Worm (Caenorhabditis elegans): ENCODE results near the gene Y6G8.14.
A peak's percentile ranks its signal among the peaks of the same experiment; 100 is the strongest.

The Y6G8.14 gene

ce11 chrV:17659228-17659627, 45.1 kb upstream of the Y6G8.14 start, which contains the start of gene fbxa-108 (continued):
- TF ChIP-seq ztf-22 (GFP tag; optimal IDR thresholded peaks at IDR 0.05) (peak; percentile 79), cebp-2 (GFP tag; IDR thresholded peaks at IDR 0.05) (no peak), ceh-58 (GFP tag; IDR thresholded peaks at IDR 0.05) (no peak), pha-4 (tag; optimal IDR thresholded peaks at IDR 0.05) (peak; percentile 82), madf-10 (tag; optimal IDR thresholded peaks at IDR 0.05) (peak; percentile 33), ccch-3 (GFP tag; optimal IDR thresholded peaks at IDR 0.05) (no peak), lin-40 (tag; optimal IDR thresholded peaks at IDR 0.05) (no peak), nhr-90 (tag; optimal IDR thresholded peaks at IDR 0.05) (peak; percentile 59), hsf-1 (GFP tag; IDR thresholded peaks at IDR 0.05) (no peak), snpc-4 (GFP tag; optimal IDR thresholded peaks at IDR 0.05) (no peak), snpc-4 (tag; optimal IDR thresholded peaks at IDR 0.05) (peak in 3 of 4 experiments; percentile 45 to 71 (median 61)), nfyb-1 (GFP tag; IDR thresholded peaks at IDR 0.05) (peak; percentile 60; the same call in 1 of the 2 replicates), repo-1 (tag; optimal IDR thresholded peaks at IDR 0.05) (no peak), unc-62 (GFP tag; optimal IDR thresholded peaks at IDR 0.05) (peak; percentile 17), ceh-40 (GFP tag; IDR thresholded peaks at IDR 0.05) (no peak), mel-28 (tag; optimal IDR thresholded peaks at IDR 0.05; ENCODE audit: borderline replicate concordance) (no peak), tbx-9 (tag; optimal IDR thresholded peaks at IDR 0.05; ENCODE audit: borderline replicate concordance) (no peak), lin-54 (GFP tag; optimal IDR thresholded peaks at IDR 0.05) (no peak), F22D6.2 (tag; optimal IDR thresholded peaks at IDR 0.05) (peak; percentile 9), F39B2.1 (GFP tag; IDR thresholded peaks at IDR 0.05) (no peak), C06A6.2 (GFP tag; conservative IDR thresholded peaks at IDR 0.05) (no peak), attf-5 (GFP tag; optimal IDR thresholded peaks at IDR 0.05) (peak; percentile 13), mes-4 (tag; optimal IDR thresholded peaks at IDR 0.05) (no peak), ztf-28 (GFP tag; IDR thresholded peaks at IDR 0.05) (no peak), Y53F4B.3 (GFP tag; IDR thresholded peaks at IDR 0.05) (no peak), hlh-26 (GFP tag; conservative IDR thresholded peaks at IDR 0.05) (no peak), ets-4 (GFP tag; optimal IDR thresholded peaks at IDR 0.05) (peak; percentile 67), efl-1 (GFP tag; optimal IDR thresholded peaks at IDR 0.05) (no peak), xnd-1 (tag; optimal IDR thresholded peaks at IDR 0.05) (no peak), ztf-3 (GFP tag; optimal IDR thresholded peaks at IDR 0.05) (no peak), F55B11.4 (tag; optimal IDR thresholded peaks at IDR 0.05; ENCODE audit: borderline replicate concordance, insufficient read depth) (no peak), him-1 (tag; optimal IDR thresholded peaks at IDR 0.05) (no peak), egl-44 (GFP tag; IDR thresholded peaks at IDR 0.05) (0 out of 2 replicates have a peak, but pooled peaks have one; percentile 46), B0336.3 (GFP tag; IDR thresholded peaks at IDR 0.05) (peak; percentile 64), sdz-38 (tag; optimal IDR thresholded peaks at IDR 0.05) (no peak), rec-8 (tag; optimal IDR thresholded peaks at IDR 0.05) (no peak), rpc-1 (optimal IDR thresholded peaks at IDR 0.05) (no peak), rpc-1 (tag; optimal IDR thresholded peaks at IDR 0.05) (no peak), cebp-1 (GFP tag; IDR thresholded peaks at IDR 0.05) (peak; percentile 97), cebp-1 (tag; optimal IDR thresholded peaks at IDR 0.05) (peak; percentile 97)

- TF ChIP-seq madf-6 (GFP tag; IDR thresholded peaks at IDR 0.05) (peak; percentile 63), nhr-120 (GFP tag; IDR thresholded peaks at IDR 0.05) (no peak), lsl-1 (GFP tag; optimal IDR thresholded peaks at IDR 0.05) (peak; percentile 88), ceh-91 (GFP tag; IDR thresholded peaks at IDR 0.05) (0 out of 2 replicates have a peak, but pooled peaks have one; percentile 16), D2030.7 (GFP tag; IDR thresholded peaks at IDR 0.05) (peak; percentile 48), xnd-1 (tag; optimal IDR thresholded peaks at IDR 0.05) (peak; percentile 56), ceh-58 (GFP tag; IDR thresholded peaks at IDR 0.05) (no peak)
These were observed 44.7 kb upstream of the Y6G8.14 start for ce11 chrV:17658824-17659223.
